Worm (Caenorhabditis elegans): ENCODE data around the gene Y52E8A.1.

ce11 chrII:4337731-4338130, 15.9 kb downstream of the Y52E8A.1 start:
- TF ChIP-seq hlh-15 (tag; optimal IDR thresholded peaks at IDR 0.05) = no peak
- no peak for TF ChIP-seq dmd-4 (tag; optimal IDR thresholded peaks at IDR 0.05; ENCODE audit: borderline replicate concordance)
- no peak for TF ChIP-seq elt-2 (tag; optimal IDR thresholded peaks at IDR 0.05)
- TF ChIP-seq che-1 (tag; optimal IDR thresholded peaks at IDR 0.05) = no peak
- TF ChIP-seq nhr-11 (tag; optimal IDR thresholded peaks at IDR 0.05) = no peak
- TF ChIP-seq sox-4 (tag; optimal IDR thresholded peaks at IDR 0.05) = no peak
- no peak for TF ChIP-seq C08G9.2 (tag; optimal IDR thresholded peaks at IDR 0.05)
- no peak for TF ChIP-seq F13H6.1 (tag; optimal IDR thresholded peaks at IDR 0.05)
- no peak for TF ChIP-seq pqm-1 (tag; optimal IDR thresholded peaks at IDR 0.05)

Data from whole organism, late embryonic.